Fruit fly (Drosophila melanogaster): Measurements from ENCODE around the gene Ir94e.

Ir94e gene

dm6 chr3R:23386907-23387306 lies 18.4 kb upstream of the Ir94e start:
- no peak for TF ChIP-seq Hr96 (GFP tag; optimal IDR thresholded peaks at IDR 0.05)
- TF ChIP-seq ovo (GFP tag; optimal IDR thresholded peaks at IDR 0.05) = no peak
- TF ChIP-seq CG1620 (GFP tag; optimal IDR thresholded peaks at IDR 0.05) = no peak
- TF ChIP-seq cic (GFP tag; optimal IDR thresholded peaks at IDR 0.05) = no peak
- no peak for TF ChIP-seq Clk (GFP tag; optimal IDR thresholded peaks at IDR 0.05)
- TF ChIP-seq toe (GFP tag; optimal IDR thresholded peaks at IDR 0.05) = no peak
- TF ChIP-seq pad (GFP tag; optimal IDR thresholded peaks at IDR 0.05) = no peak
- TF ChIP-seq kay (GFP tag; ENCODE audit: borderline replicate concordance) = no peak
- TF ChIP-seq CG33017 (tag; optimal IDR thresholded peaks at IDR 0.05) = no peak
- no peak for TF ChIP-seq CG14711 (tag; optimal IDR thresholded peaks at IDR 0.05)
- TF ChIP-seq Mnt (GFP tag; optimal IDR thresholded peaks at IDR 0.05) = no peak
- no peak for TF ChIP-seq cnc (optimal IDR thresholded peaks at IDR 0.05)
- TF ChIP-seq bab1 (GFP tag; optimal IDR thresholded peaks at IDR 0.05) = no peak
- no peak for TF ChIP-seq CG7101 (tag; optimal IDR thresholded peaks at IDR 0.05)
- no peak for TF ChIP-seq Crg-1 (GFP tag; optimal IDR thresholded peaks at IDR 0.05)
- TF ChIP-seq CG11617 (GFP tag; optimal IDR thresholded peaks at IDR 0.05) = no peak

dm6 chr3R:23388798-23389197 lies 16.5 kb upstream of the Ir94e start, which contains the start of gene CG31515:
TSS of gene CG31515 (minus strand) at chr3R:23388898.
- TF ChIP-seq kay (GFP tag; ENCODE audit: borderline replicate concordance) = no peak
- TF ChIP-seq cic (GFP tag; optimal IDR thresholded peaks at IDR 0.05) = no peak
- TF ChIP-seq CG7101 (tag; optimal IDR thresholded peaks at IDR 0.05) = no peak
- no peak for TF ChIP-seq bab1 (GFP tag; optimal IDR thresholded peaks at IDR 0.05)
- TF ChIP-seq pad (GFP tag; optimal IDR thresholded peaks at IDR 0.05) = no peak
- no peak for TF ChIP-seq Mnt (GFP tag; optimal IDR thresholded peaks at IDR 0.05)
- no peak for TF ChIP-seq toe (GFP tag; optimal IDR thresholded peaks at IDR 0.05)
- TF ChIP-seq CG33017 (tag; optimal IDR thresholded peaks at IDR 0.05) = no peak
- TF ChIP-seq cnc (optimal IDR thresholded peaks at IDR 0.05) = no peak
- TF ChIP-seq Clk (GFP tag; optimal IDR thresholded peaks at IDR 0.05) = no peak
- TF ChIP-seq CG14711 (tag; optimal IDR thresholded peaks at IDR 0.05) = no peak
- TF ChIP-seq CG1620 (GFP tag; optimal IDR thresholded peaks at IDR 0.05) = no peak
- no peak for TF ChIP-seq Hr96 (GFP tag; optimal IDR thresholded peaks at IDR 0.05)
- TF ChIP-seq ovo (GFP tag; optimal IDR thresholded peaks at IDR 0.05) = no peak
- no peak for TF ChIP-seq CG7045 (GFP tag; optimal IDR thresholded peaks at IDR 0.05)

DNA sequence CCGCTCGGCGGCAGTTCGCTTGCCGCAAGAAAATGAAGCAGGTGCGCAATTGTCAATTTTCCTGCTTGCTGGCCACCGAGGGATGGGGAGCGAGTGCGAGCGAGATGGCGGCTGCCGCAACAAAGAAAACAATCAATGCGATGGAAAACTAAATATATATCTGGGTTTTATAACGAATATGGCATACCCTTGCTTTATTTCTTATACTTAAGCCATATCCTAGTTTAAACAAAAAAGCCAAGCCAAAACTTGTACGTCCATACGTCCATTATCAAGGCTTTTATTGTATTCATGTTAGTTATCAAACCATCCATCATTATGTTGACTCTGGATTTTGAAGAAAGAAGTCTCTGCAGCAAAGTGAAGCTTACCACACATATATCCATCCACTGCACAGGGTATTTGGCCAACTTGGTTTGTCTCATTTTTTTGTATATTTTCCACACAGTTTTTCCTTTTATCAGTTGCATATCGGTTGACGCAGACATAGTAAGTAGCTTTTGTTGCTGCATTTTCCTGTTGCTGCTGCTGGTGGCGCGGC lies 14.5 kb upstream of the Ir94e start:
- TF ChIP-seq CG5204 (GFP tag; optimal IDR thresholded peaks at IDR 0.05) (no peak), CG11617 (GFP tag; optimal IDR thresholded peaks at IDR 0.05) (no peak), tj (GFP tag; optimal IDR thresholded peaks at IDR 0.05) (no peak), CG1620 (GFP tag; optimal IDR thresholded peaks at IDR 0.05) (no peak), CG7101 (tag; optimal IDR thresholded peaks at IDR 0.05) (no peak), toe (GFP tag; optimal IDR thresholded peaks at IDR 0.05) (no peak), ovo (GFP tag; optimal IDR thresholded peaks at IDR 0.05) (no peak), CG14711 (tag; optimal IDR thresholded peaks at IDR 0.05) (no peak), bab1 (GFP tag; optimal IDR thresholded peaks at IDR 0.05) (no peak), cic (GFP tag; optimal IDR thresholded peaks at IDR 0.05) (no peak), pad (GFP tag; optimal IDR thresholded peaks at IDR 0.05) (no peak), CG7045 (GFP tag; optimal IDR thresholded peaks at IDR 0.05) (no peak), Crg-1 (GFP tag; optimal IDR thresholded peaks at IDR 0.05) (no peak), Hr96 (GFP tag; optimal IDR thresholded peaks at IDR 0.05) (no peak), CG33017 (tag; optimal IDR thresholded peaks at IDR 0.05) (no peak), kay (GFP tag; ENCODE audit: borderline replicate concordance) (no peak), Clk (GFP tag; optimal IDR thresholded peaks at IDR 0.05) (no peak)

- no peak for TF ChIP-seq ovo (GFP tag; optimal IDR thresholded peaks at IDR 0.05)
- no peak for TF ChIP-seq cic (GFP tag; optimal IDR thresholded peaks at IDR 0.05)
- TF ChIP-seq toe (GFP tag; optimal IDR thresholded peaks at IDR 0.05) = no peak
- no peak for TF ChIP-seq CG1620 (GFP tag; optimal IDR thresholded peaks at IDR 0.05)
- no peak for TF ChIP-seq bab1 (GFP tag; optimal IDR thresholded peaks at IDR 0.05)
- no peak for TF ChIP-seq pad (GFP tag; optimal IDR thresholded peaks at IDR 0.05)
- TF ChIP-seq CG7045 (GFP tag; optimal IDR thresholded peaks at IDR 0.05) = no peak
- TF ChIP-seq CG12768 (GFP tag; optimal IDR thresholded peaks at IDR 0.05) = no peak
- TF ChIP-seq Hr96 (GFP tag; optimal IDR thresholded peaks at IDR 0.05) = no peak
These were observed 13.1 kb upstream of the Ir94e start for dm6 chr3R:23392235-23392634.

- TF ChIP-seq Crg-1 (GFP tag; optimal IDR thresholded peaks at IDR 0.05) (no peak), Clk (GFP tag; optimal IDR thresholded peaks at IDR 0.05) (no peak), CG7101 (tag; optimal IDR thresholded peaks at IDR 0.05) (no peak), kay (GFP tag; ENCODE audit: borderline replicate concordance) (no peak), cnc (optimal IDR thresholded peaks at IDR 0.05) (no peak), CG11617 (GFP tag; optimal IDR thresholded peaks at IDR 0.05) (no peak), tj (GFP tag; optimal IDR thresholded peaks at IDR 0.05) (no peak), bab1 (GFP tag; optimal IDR thresholded peaks at IDR 0.05) (no peak), pad (GFP tag; optimal IDR thresholded peaks at IDR 0.05) (no peak), Mnt (GFP tag; optimal IDR thresholded peaks at IDR 0.05) (no peak), CG1620 (GFP tag; optimal IDR thresholded peaks at IDR 0.05) (no peak), toe (GFP tag; optimal IDR thresholded peaks at IDR 0.05) (no peak), CG14711 (tag; optimal IDR thresholded peaks at IDR 0.05) (no peak), cic (GFP tag; optimal IDR thresholded peaks at IDR 0.05) (no peak), CG5204 (GFP tag; optimal IDR thresholded peaks at IDR 0.05) (no peak)
These were observed 11.8 kb upstream of the Ir94e start for dm6 chr3R:23393507-23393906.

- TF ChIP-seq Clk (GFP tag; optimal IDR thresholded peaks at IDR 0.05) (no peak), CG5204 (GFP tag; optimal IDR thresholded peaks at IDR 0.05) (no peak), CG33017 (tag; optimal IDR thresholded peaks at IDR 0.05) (no peak)
These were observed 9.6 kb upstream of the Ir94e start for dm6 chr3R:23395720-23396119.
